Fruit fly (Drosophila melanogaster) Kc167 (cell line): ENCODE data around the gene Tollo.

ENCODE experiments used
- Myc ChIP-seq: fragments of >200 bp; optimal IDR thresholded peaks from 2 replicates; lab custom pipeline; 2017; ENCODE audit warnings: missing external identifiers
- Sin3A ChIP-seq: fragments of >200 bp; optimal IDR thresholded peaks from 2 replicates; lab custom pipeline; 2018; ENCODE audit warnings: missing external identifiers
- h ChIP-seq: fragments of >200 bp; optimal IDR thresholded peaks from 3 replicates; lab custom pipeline; 2018; ENCODE audit warnings: missing external identifiers
- insv ChIP-seq: fragments of >200 bp; optimal IDR thresholded peaks from 3 replicates; lab custom pipeline; 2018; ENCODE audit warnings: missing external identifiers
- psq ChIP-seq: fragments of >200 bp; optimal IDR thresholded peaks from 2 replicates; lab custom pipeline; 2017; ENCODE audit warnings: missing external identifiers
- ttk ChIP-seq: sonication (Bioruptor generic); optimal IDR thresholded peaks from 2 replicates; lab custom pipeline; 2017; ENCODE audit warnings: missing external identifiers

DNA sequence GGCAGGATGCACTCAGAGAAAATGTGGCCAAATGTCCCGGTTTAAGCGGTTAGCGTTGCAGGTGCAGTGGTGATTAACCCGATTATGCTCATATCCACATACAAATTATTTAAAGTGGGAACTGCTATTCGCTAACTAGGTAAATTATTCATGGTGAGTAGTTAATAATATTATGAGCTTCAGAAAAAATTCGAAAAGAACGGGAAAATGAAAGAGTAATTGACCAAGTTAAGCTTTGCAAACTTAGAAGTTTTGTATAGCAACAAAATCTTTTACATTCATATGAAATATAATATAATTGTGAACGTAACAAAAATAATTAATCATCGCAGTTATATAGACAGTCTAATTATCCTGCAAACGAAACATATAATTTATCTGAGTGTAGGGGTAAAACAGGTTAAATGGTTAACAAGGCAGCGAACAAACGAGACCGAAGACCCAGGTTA is 18.2 kb downstream of the Tollo start:
- TF ChIP-seq Sin3A (lab: Kevin White, UChicago) (no peak), insv (lab: Kevin White, UChicago) (no peak), ttk (lab: Kevin White, UChicago) (no peak), Myc (lab: Kevin White, UChicago) (no peak), psq (no peak), h (no peak)
